Fruit fly (Drosophila melanogaster) whole organism, embryonic: Measurements from ENCODE around the gene Cht5.

ENCODE experiments used
- Bgb ChIP-seq: fragments of 200-800 bp; sonication (Bioruptor generic); IDR thresholded peaks from 2 replicates; pipeline ENCODE4 v1.3.6; 2022; ENCODE audit warnings: missing biosample characterization, missing genetic modification characterization; ENCODE audit not compliant: partially characterized antibody
- CG10209 ChIP-seq: fragments of 200-800 bp; sonication (Bioruptor generic); optimal IDR thresholded peaks from 3 replicates; lab custom pipeline; 2017; ENCODE audit warnings: missing biosample characterization, mild to moderate bottlenecking, missing genetic modification characterization, missing genetic modification reagents
- CG10462 ChIP-seq: fragments of 200-800 bp; sonication (Bioruptor generic); optimal IDR thresholded peaks from 2 replicates; lab custom pipeline; 2016; ENCODE audit warnings: missing biosample characterization, missing genetic modification characterization
- CG10565 ChIP-seq: fragments of 200-800 bp; sonication (Bioruptor generic); optimal IDR thresholded peaks from 3 replicates; lab custom pipeline; 2016; ENCODE audit warnings: missing biosample characterization, mild to moderate bottlenecking, missing genetic modification characterization
- CG11085 ChIP-seq: fragments of 200-800 bp; sonication (Bioruptor generic); IDR thresholded peaks from 2 replicates; pipeline ENCODE4 v1.3.6; 2022; ENCODE audit warnings: missing biosample characterization, missing genetic modification characterization
- CG11093 ChIP-seq: fragments of 200-800 bp; sonication (Bioruptor generic); IDR thresholded peaks from 3 replicates; pipeline ENCODE4 v1.3.6; 2022; ENCODE audit warnings: missing biosample characterization, missing genetic modification characterization
- CG11695 ChIP-seq: fragments of 200-800 bp; sonication (Bioruptor generic); IDR thresholded peaks from 3 replicates; pipeline ENCODE4 v1.3.6; 2022; ENCODE audit warnings: missing biosample characterization, missing genetic modification characterization
- CG12942 ChIP-seq: fragments of 200-800 bp; sonication (Bioruptor generic); optimal IDR thresholded peaks from 3 replicates; lab custom pipeline; 2016; ENCODE audit warnings: missing biosample characterization, missing genetic modification characterization
- CG13296 ChIP-seq: fragments of 200-800 bp; sonication (Bioruptor generic); optimal IDR thresholded peaks from 3 replicates; lab custom pipeline; 2018; ENCODE audit warnings: missing biosample characterization, mild to moderate bottlenecking, missing genetic modification characterization
- CG15269 ChIP-seq: fragments of 200-800 bp; sonication (Bioruptor generic); optimal IDR thresholded peaks from 2 replicates; lab custom pipeline; 2018; ENCODE audit warnings: missing biosample characterization, mild to moderate bottlenecking, missing genetic modification characterization, moderate library complexity
- CG15696 ChIP-seq: fragments of 200-800 bp; sonication (Bioruptor generic); optimal IDR thresholded peaks from 2 replicates; lab custom pipeline; 2019; ENCODE audit warnings: missing biosample characterization, mild to moderate bottlenecking, missing genetic modification characterization, moderate library complexity
- CG30020 ChIP-seq: fragments of 200-800 bp; optimal IDR thresholded peaks from 2 replicates; lab custom pipeline; 2019; ENCODE audit warnings: missing biosample characterization, mild to moderate bottlenecking, missing genetic modification characterization, moderate library complexity
- CG30403 ChIP-seq: fragments of 200-800 bp; sonication (Bioruptor generic); optimal IDR thresholded peaks from 3 replicates; lab custom pipeline; 2016; ENCODE audit warnings: missing biosample characterization, missing genetic modification characterization
- CG34224 ChIP-seq: fragments of 200-800 bp; sonication (Bioruptor generic); IDR thresholded peaks from 3 replicates; pipeline ENCODE4 v1.3.6; 2022; ENCODE audit warnings: missing biosample characterization, missing genetic modification characterization; ENCODE audit not compliant: partially characterized antibody
- CG34422 ChIP-seq: fragments of 200-800 bp; sonication (Bioruptor generic); IDR thresholded peaks from 3 replicates; pipeline ENCODE4 v1.3.6; 2022; ENCODE audit warnings: missing biosample characterization, missing genetic modification characterization
- CG43689 ChIP-seq: fragments of 200-800 bp; sonication (Bioruptor generic); IDR thresholded peaks from 2 replicates; pipeline ENCODE4 v1.3.6; 2022; ENCODE audit warnings: missing biosample characterization, missing genetic modification characterization
- CG8281 ChIP-seq: fragments of 200-800 bp; sonication (Bioruptor generic); optimal IDR thresholded peaks from 2 replicates; lab custom pipeline; 2018; ENCODE audit warnings: missing biosample characterization, mild to moderate bottlenecking, missing genetic modification characterization, moderate library complexity
- CG8478 ChIP-seq: fragments of >200 bp; optimal IDR thresholded peaks from 2 replicates; lab custom pipeline; 2018
- CG9727 ChIP-seq: fragments of 200-800 bp; sonication (Bioruptor generic); optimal IDR thresholded peaks from 3 replicates; lab custom pipeline; 2017; ENCODE audit warnings: missing biosample characterization, mild to moderate bottlenecking, missing genetic modification characterization
- CG9932 ChIP-seq: fragments of 200-800 bp; sonication (Bioruptor generic); IDR thresholded peaks from 2 replicates; pipeline ENCODE4 v1.3.6; 2022; ENCODE audit warnings: missing biosample characterization, missing genetic modification characterization
- Camta ChIP-seq: fragments of 200-800 bp; sonication (Bioruptor generic); optimal IDR thresholded peaks from 2 replicates; lab custom pipeline; 2016; ENCODE audit warnings: missing biosample characterization, missing genetic modification characterization
- Chrac-16 ChIP-seq: fragments of 200-800 bp; sonication (Bioruptor generic); optimal IDR thresholded peaks from 3 replicates; lab custom pipeline; 2016; ENCODE audit warnings: missing biosample characterization, missing genetic modification characterization
- D19B ChIP-seq: fragments of 200-800 bp; sonication (Bioruptor generic); optimal IDR thresholded peaks from 2 replicates; lab custom pipeline; 2017; ENCODE audit warnings: missing biosample characterization, mild to moderate bottlenecking, missing genetic modification characterization
- Dek ChIP-seq: fragments of 200-800 bp; sonication (Bioruptor generic); optimal IDR thresholded peaks from 3 replicates; lab custom pipeline; 2019; ENCODE audit warnings: missing biosample characterization, mild to moderate bottlenecking, missing genetic modification characterization, moderate library complexity
- Hr51 ChIP-seq, 2 experiments: fragments of 200-800 bp; sonication (Bioruptor generic); optimal IDR thresholded peaks; 2 replicates in 1 of 2; 3 replicates in 1 of 2; lab custom pipeline; 2016 to 2018; ENCODE audit warnings: missing biosample characterization in 2 of 2, missing genetic modification characterization in 2 of 2, mild to moderate bottlenecking in 1 of 2, moderate library complexity in 1 of 2
- Mad ChIP-seq: fragments of 200-800 bp; sonication (Bioruptor generic); optimal IDR thresholded peaks from 2 replicates; lab custom pipeline; 2016; ENCODE audit warnings: missing biosample characterization, missing genetic modification characterization
- Med ChIP-seq: fragments of 200-800 bp; sonication (Bioruptor generic); peaks from one replicate; lab custom pipeline; 2016; ENCODE audit warnings: missing biosample characterization, missing genetic modification characterization, mild to moderate bottlenecking, inconsistent platforms, moderate library complexity
- Meics ChIP-seq: fragments of 200-800 bp; sonication (Bioruptor generic); optimal IDR thresholded peaks from 2 replicates; lab custom pipeline; 2017; ENCODE audit warnings: missing biosample characterization, mild to moderate bottlenecking, missing genetic modification characterization
- NK7.1 ChIP-seq: fragments of 200-800 bp; sonication (Bioruptor generic); optimal IDR thresholded peaks from 3 replicates; lab custom pipeline; 2016; ENCODE audit warnings: missing biosample characterization, missing genetic modification characterization
- Opbp ChIP-seq: fragments of 200-800 bp; sonication (Bioruptor generic); IDR thresholded peaks from 3 replicates; pipeline ENCODE4 v1.3.6; 2022; ENCODE audit warnings: missing biosample characterization, missing genetic modification characterization; ENCODE audit not compliant: partially characterized antibody
- PHDP ChIP-seq: fragments of 200-800 bp; sonication (Bioruptor generic); optimal IDR thresholded peaks from 3 replicates; lab custom pipeline; 2018; ENCODE audit warnings: missing biosample characterization, mild to moderate bottlenecking, missing genetic modification characterization, moderate library complexity
- Sox102F ChIP-seq: fragments of 200-800 bp; sonication (Bioruptor generic); optimal IDR thresholded peaks from 2 replicates; lab custom pipeline; 2018; ENCODE audit warnings: missing biosample characterization, mild to moderate bottlenecking, missing genetic modification characterization, moderate library complexity
- TFAM ChIP-seq: fragments of 200-800 bp; sonication (Bioruptor generic); optimal IDR thresholded peaks from 2 replicates; lab custom pipeline; 2017; ENCODE audit warnings: missing biosample characterization, missing genetic modification characterization, inconsistent platforms
- ase ChIP-seq: fragments of 200-800 bp; sonication (Bioruptor generic); IDR thresholded peaks from 3 replicates; pipeline ENCODE4 v1.3.6; 2022; ENCODE audit warnings: missing biosample characterization, missing genetic modification characterization
- cad ChIP-seq: fragments of >200 bp; optimal IDR thresholded peaks from 2 replicates; lab custom pipeline; 2017; ENCODE audit warnings: missing biosample characterization, missing genetic modification characterization
- ci ChIP-seq: fragments of 200-800 bp; sonication (Bioruptor generic); IDR thresholded peaks from 3 replicates; pipeline ENCODE4 v1.3.6; 2022; ENCODE audit warnings: missing biosample characterization, missing genetic modification characterization
- dati ChIP-seq: fragments of 200-800 bp; sonication (Bioruptor generic); IDR thresholded peaks from 2 replicates; pipeline ENCODE4 v1.3.6; 2022; ENCODE audit warnings: missing biosample characterization, missing genetic modification characterization
- dmrt99B ChIP-seq: fragments of 200-800 bp; sonication (Bioruptor generic); optimal IDR thresholded peaks from 2 replicates; lab custom pipeline; 2018; ENCODE audit warnings: missing biosample characterization, mild to moderate bottlenecking, missing genetic modification characterization, moderate library complexity
- en ChIP-seq: fragments of 200-800 bp; sonication (Bioruptor generic); optimal IDR thresholded peaks from 2 replicates; lab custom pipeline; 2016; ENCODE audit warnings: missing biosample characterization, missing genetic modification characterization
- fd3F ChIP-seq: fragments of 200-800 bp; sonication (Bioruptor generic); optimal IDR thresholded peaks from 2 replicates; lab custom pipeline; 2018; ENCODE audit warnings: missing biosample characterization, mild to moderate bottlenecking, missing genetic modification characterization, moderate library complexity
- gem ChIP-seq: fragments of 200-800 bp; sonication (Bioruptor generic); optimal IDR thresholded peaks from 2 replicates; lab custom pipeline; 2019; ENCODE audit warnings: missing biosample characterization, mild to moderate bottlenecking, missing genetic modification characterization, moderate library complexity
- hkb ChIP-seq, 2 experiments: fragments of 200-800 bp in 1 of 2; fragments of >200 bp in 1 of 2; sonication (Bioruptor generic) in 1 of 2; IDR thresholded peaks in 1 of 2; optimal IDR thresholded peaks in 1 of 2; 2 replicates each; pipeline versions ENCODE4 v1.3.6 to Lab custom; 2017 to 2022; ENCODE audit warnings: missing biosample characterization in 1 of 2, missing genetic modification characterization in 1 of 2
- insv ChIP-seq, 2 experiments: fragments of 200-800 bp; sonication (Bioruptor generic); optimal IDR thresholded peaks; 3 replicates each; lab custom pipeline; 2016 to 2018; ENCODE audit warnings: missing biosample characterization in 2 of 2, missing genetic modification characterization in 2 of 2
- kah ChIP-seq: fragments of 200-800 bp; sonication (Bioruptor generic); optimal IDR thresholded peaks from 2 replicates; lab custom pipeline; 2018; ENCODE audit warnings: missing biosample characterization, mild to moderate bottlenecking, missing genetic modification characterization
- lab ChIP-seq: fragments of 200-800 bp; sonication (Bioruptor generic); optimal IDR thresholded peaks from 3 replicates; lab custom pipeline; 2017; ENCODE audit warnings: missing biosample characterization, missing genetic modification characterization, mild to moderate bottlenecking, moderate library complexity, missing genetic modification reagents
- pnt ChIP-seq: fragments of 200-800 bp; sonication (Bioruptor generic); optimal IDR thresholded peaks from 3 replicates; lab custom pipeline; 2016; ENCODE audit warnings: missing biosample characterization, missing genetic modification characterization
- row ChIP-seq: fragments of 200-800 bp; sonication (Bioruptor generic); IDR thresholded peaks from 3 replicates; pipeline ENCODE4 v1.3.6; 2022; ENCODE audit warnings: missing biosample characterization, missing genetic modification characterization
- so ChIP-seq: fragments of 200-800 bp; sonication (Bioruptor generic); IDR thresholded peaks from 3 replicates; pipeline ENCODE4 v1.3.6; 2022; ENCODE audit warnings: missing biosample characterization, missing genetic modification characterization
- sug ChIP-seq: fragments of 200-800 bp; optimal IDR thresholded peaks from 2 replicates; lab custom pipeline; 2019; ENCODE audit warnings: missing biosample characterization, mild to moderate bottlenecking, missing genetic modification characterization, moderate library complexity
- tup ChIP-seq: fragments of 200-800 bp; sonication (Bioruptor generic); optimal IDR thresholded peaks from 2 replicates; lab custom pipeline; 2016; ENCODE audit warnings: missing biosample characterization, mild to moderate bottlenecking, missing genetic modification characterization, moderate library complexity
- usp ChIP-seq: fragments of >200 bp; optimal IDR thresholded peaks from 2 replicates; lab custom pipeline; 2017; ENCODE audit warnings: missing biosample characterization, missing genetic modification characterization

The Cht5 gene

dm6 chr3R:13765001-13765400 is 2.3 kb upstream of the Cht5 start (continued):
- peak; percentile 21 for TF ChIP-seq dmrt99B (tag; lab: Kevin White, UChicago)
- no peak for TF ChIP-seq CG10565 (GFP tag; lab: Kevin White, UChicago)
- TF ChIP-seq en (GFP tag; lab: Kevin White, UChicago), result no peak
- TF ChIP-seq D19B (GFP tag; lab: Kevin White, UChicago), result no peak
- no peak for TF ChIP-seq Bgb (GFP tag; lab: Robert Waterston, UW)
- no peak for TF ChIP-seq CG43689 (GFP tag; lab: Robert Waterston, UW)
- TF ChIP-seq Hr51 (GFP tag; optimal IDR thresholded peaks at IDR 0.05; lab: Kevin White, UChicago), result no peak
- no peak for TF ChIP-seq CG8281 (tag; lab: Kevin White, UChicago)
- no peak for TF ChIP-seq Chrac-16 (GFP tag; lab: Kevin White, UChicago)
- peak; percentile 65 for TF ChIP-seq Med (GFP tag; lab: Kevin White, UChicago)
- no peak for TF ChIP-seq ci
- peak; percentile 4 for TF ChIP-seq lab (GFP tag; lab: Kevin White, UChicago)
- no peak for TF ChIP-seq sug (tag; lab: Kevin White, UChicago)
- TF ChIP-seq CG30020 (tag; lab: Kevin White, UChicago), result no peak
- no peak for TF ChIP-seq tup (GFP tag; lab: Kevin White, UChicago)
- no peak for TF ChIP-seq CG9932
- TF ChIP-seq CG15269 (tag; lab: Kevin White, UChicago), result peak; percentile 30
- no peak for TF ChIP-seq pnt (GFP tag; lab: Kevin White, UChicago)
- no peak for TF ChIP-seq usp
- peak; percentile 39; the same call in 1 of the 3 replicates for TF ChIP-seq CG11695 (GFP tag; lab: Robert Waterston, UW)
- no peak for TF ChIP-seq Dek
- peak; percentile 1 for TF ChIP-seq Meics (GFP tag; lab: Kevin White, UChicago)
- TF ChIP-seq CG8478 (lab: Kevin White, UChicago), result no peak
- TF ChIP-seq CG15696 (tag; lab: Kevin White, UChicago), result no peak
- no peak for TF ChIP-seq insv (GFP tag; optimal IDR thresholded peaks at IDR 0.05; lab: Kevin White, UChicago)
- no peak for TF ChIP-seq CG11085 (GFP tag; lab: Robert Waterston, UW)
- no peak for TF ChIP-seq CG12942
- TF ChIP-seq CG10462 (GFP tag; lab: Kevin White, UChicago), result no peak
- TF ChIP-seq PHDP (tag; lab: Kevin White, UChicago), result peak; percentile 14
- no peak for TF ChIP-seq kah (GFP tag; lab: Kevin White, UChicago)
- peak; percentile 3 for TF ChIP-seq CG30403
- no peak for TF ChIP-seq Opbp (GFP tag; lab: Robert Waterston, UW)
- TF ChIP-seq NK7.1, result no peak
- TF ChIP-seq fd3F (GFP tag; lab: Kevin White, UChicago), result no peak
- no peak for TF ChIP-seq so (GFP tag; lab: Robert Waterston, UW)
- no peak for TF ChIP-seq CG10209 (GFP tag; lab: Kevin White, UChicago)
- no peak for TF ChIP-seq ase (GFP tag; lab: Robert Waterston, UW)
- TF ChIP-seq Mad (GFP tag; lab: Kevin White, UChicago), result no peak
- no peak for TF ChIP-seq CG34224
- no peak for TF ChIP-seq CG34422 (GFP tag; lab: Robert Waterston, UW)
- peak; percentile 9 for TF ChIP-seq CG13296 (GFP tag; lab: Kevin White, UChicago)
- no peak for TF ChIP-seq dati (GFP tag; lab: Robert Waterston, UW)
- TF ChIP-seq Sox102F, result no peak
- TF ChIP-seq CG11093 (GFP tag; lab: Robert Waterston, UW), result no peak
- peak; percentile 56 for TF ChIP-seq gem (tag; lab: Kevin White, UChicago)
- no peak for TF ChIP-seq Camta (GFP tag; lab: Kevin White, UChicago)
- TF ChIP-seq CG9727 (GFP tag; lab: Kevin White, UChicago), result no peak
- TF ChIP-seq hkb (optimal IDR thresholded peaks at IDR 0.05; lab: Kevin White, UChicago), result no peak
- TF ChIP-seq hkb (GFP tag; IDR thresholded peaks at IDR 0.05; lab: Robert Waterston, UW), result no peak
- no peak for TF ChIP-seq TFAM (GFP tag; lab: Kevin White, UChicago)
- TF ChIP-seq row (GFP tag; lab: Robert Waterston, UW), result peak; percentile 31; the same call in 2 of the 3 replicates
- TF ChIP-seq cad (GFP tag; lab: Kevin White, UChicago), result no peak
